4 worm cellular contexts compared by ENCODE assay signal in genomic region chrIII:11738482-11738881, ce11.
TF ChIP-seq lines count a peak whose summit lies in the region.

No protein-coding gene starts in this region.

TF ChIP-seq in whole organism, L1 larva, 84 proteins besides CTCF, POLR2A, EP300 and RAD21 (continued from another document and continues in another):
- TF ChIP-seq ceh-8 (GFP tag; optimal IDR thresholded peaks at IDR 0.05; lab: Kevin White, UChicago) (no peak), C04F5.9 (tag; optimal IDR thresholded peaks at IDR 0.05; lab: Kevin White, UChicago) (no peak), efl-1 (optimal IDR thresholded peaks at IDR 0.05; lab: Kevin White, UChicago) (peak; percentile 43 to 48), efl-1 (GFP tag; optimal IDR thresholded peaks at IDR 0.05 in 1 of 2; lab: Kevin White, UChicago) (peak; percentile 31 to 33), unc-62 (GFP tag; optimal IDR thresholded peaks at IDR 0.05; lab: Kevin White, UChicago) (no peak), nhr-12 (tag; optimal IDR thresholded peaks at IDR 0.05; lab: Kevin White, UChicago) (no peak), ceh-63 (GFP tag; optimal IDR thresholded peaks at IDR 0.05; lab: Kevin White, UChicago) (no peak), lin-13 (GFP tag; optimal IDR thresholded peaks at IDR 0.05; lab: Kevin White, UChicago) (no peak), rnt-1 (tag; optimal IDR thresholded peaks at IDR 0.05; lab: Kevin White, UChicago) (peak; percentile 76), lin-14 (GFP tag; optimal IDR thresholded peaks at IDR 0.05; lab: Kevin White, UChicago) (peak; percentile 87), nhr-90 (tag; optimal IDR thresholded peaks at IDR 0.05; lab: Kevin White, UChicago; ENCODE audit: poor library complexity) (peak; percentile 8), nhr-20 (tag; optimal IDR thresholded peaks at IDR 0.05; lab: Kevin White, UChicago) (peak; percentile 57), ces-1 (GFP tag; optimal IDR thresholded peaks at IDR 0.05; lab: Kevin White, UChicago) (no peak), fkh-10 (GFP tag; optimal IDR thresholded peaks at IDR 0.05; lab: Kevin White, UChicago) (no peak), dsc-1 (tag; optimal IDR thresholded peaks at IDR 0.05; lab: Kevin White, UChicago) (peak; percentile 44), mab-9 (GFP tag; IDR thresholded peaks at IDR 0.05; lab: Robert Waterston, UW) (peak; percentile 52; the same call in 1 of the 2 replicates), alr-1 (tag; optimal IDR thresholded peaks at IDR 0.05; lab: Kevin White, UChicago; ENCODE audit: borderline replicate concordance) (no peak), zag-1 (tag; optimal IDR thresholded peaks at IDR 0.05; lab: Kevin White, UChicago) (peak; percentile 28), nhr-19 (GFP tag; conservative IDR thresholded peaks at IDR 0.05; lab: Robert Waterston, UW) (peak; percentile 51), isw-1 (GFP tag; IDR thresholded peaks at IDR 0.05; lab: Robert Waterston, UW) (peak; percentile 20; the same call in 1 of the 2 replicates), mef-2 (tag; optimal IDR thresholded peaks at IDR 0.05; lab: Kevin White, UChicago) (no peak), lin-35 (GFP tag; optimal IDR thresholded peaks at IDR 0.05; lab: Kevin White, UChicago) (peak; percentile 27 to 29), efl-3 (GFP tag; optimal IDR thresholded peaks at IDR 0.05; lab: Kevin White, UChicago) (no peak), unc-98 (GFP tag; IDR thresholded peaks at IDR 0.05; lab: Robert Waterston, UW) (no peak), F16B12.6 (tag; optimal IDR thresholded peaks at IDR 0.05; lab: Kevin White, UChicago) (no peak), hlh-4 (tag; optimal IDR thresholded peaks at IDR 0.05; lab: Kevin White, UChicago) (no peak), grh-1 (GFP tag; IDR thresholded peaks at IDR 0.05; lab: Robert Waterston, UW) (peak; percentile 76), mdl-1 (tag; optimal IDR thresholded peaks at IDR 0.05; lab: Kevin White, UChicago) (peak in 1 of 2 experiments; percentile 11), lin-39 (tag; optimal IDR thresholded peaks at IDR 0.05; lab: Kevin White, UChicago) (no peak), sox-4 (tag; optimal IDR thresholded peaks at IDR 0.05; lab: Kevin White, UChicago) (no peak), tlp-1 (tag; optimal IDR thresholded peaks at IDR 0.05; lab: Kevin White, UChicago) (no peak), egl-27 (tag; optimal IDR thresholded peaks at IDR 0.05; lab: Kevin White, UChicago) (no peak), sptf-1 (tag; optimal IDR thresholded peaks at IDR 0.05; lab: Kevin White, UChicago) (no peak)

TF ChIP-seq in whole organism, L2 larva, 48 proteins besides CTCF, POLR2A, EP300 and RAD21 (continued from another document):
- TF ChIP-seq lin-11 (tag; optimal IDR thresholded peaks at IDR 0.05; lab: Kevin White, UChicago): no peak
- TF ChIP-seq lin-13 (GFP tag; optimal IDR thresholded peaks at IDR 0.05; lab: Kevin White, UChicago): peak; percentile 27
- TF ChIP-seq mdl-1 (tag; optimal IDR thresholded peaks at IDR 0.05; lab: Kevin White, UChicago): peak; percentile 12 to 27
- TF ChIP-seq nhr-129 (tag; optimal IDR thresholded peaks at IDR 0.05; lab: Kevin White, UChicago): peak; percentile 34
- TF ChIP-seq aly-2 (tag; optimal IDR thresholded peaks at IDR 0.05; lab: Kevin White, UChicago): no peak
- peak in 1 of 2 experiments; percentile 64 for TF ChIP-seq lsy-2 (tag; optimal IDR thresholded peaks at IDR 0.05; lab: Kevin White, UChicago)
- TF ChIP-seq elt-1 (tag; optimal IDR thresholded peaks at IDR 0.05; lab: Kevin White, UChicago): no peak
- no peak for TF ChIP-seq nhr-25 (tag; optimal IDR thresholded peaks at IDR 0.05; lab: Kevin White, UChicago)
- TF ChIP-seq mbf-1 (tag; optimal IDR thresholded peaks at IDR 0.05; lab: Kevin White, UChicago): no peak
- TF ChIP-seq ceh-82 (tag; optimal IDR thresholded peaks at IDR 0.05; lab: Kevin White, UChicago): no peak
- TF ChIP-seq nhr-77 (tag; optimal IDR thresholded peaks at IDR 0.05; lab: Kevin White, UChicago): no peak
- TF ChIP-seq crh-2 (tag; optimal IDR thresholded peaks at IDR 0.05; lab: Kevin White, UChicago): peak; percentile 46
- TF ChIP-seq nhr-6 (tag; optimal IDR thresholded peaks at IDR 0.05; lab: Kevin White, UChicago): no peak
- TF ChIP-seq alr-1 (tag; optimal IDR thresholded peaks at IDR 0.05; lab: Kevin White, UChicago): no peak
- TF ChIP-seq snpc-4 (tag; optimal IDR thresholded peaks at IDR 0.05; lab: Kevin White, UChicago): peak; percentile 1
- TF ChIP-seq gmeb-1 (tag; optimal IDR thresholded peaks at IDR 0.05; lab: Kevin White, UChicago): peak; percentile 13
- TF ChIP-seq zag-1 (tag; optimal IDR thresholded peaks at IDR 0.05; lab: Kevin White, UChicago): no peak
- no peak for TF ChIP-seq ZK546.5 (tag; optimal IDR thresholded peaks at IDR 0.05; lab: Kevin White, UChicago)
- TF ChIP-seq fos-1 (tag; optimal IDR thresholded peaks at IDR 0.05; lab: Kevin White, UChicago): peak; percentile 14
- TF ChIP-seq nhr-12 (tag; optimal IDR thresholded peaks at IDR 0.05; lab: Kevin White, UChicago): no peak
- no peak for TF ChIP-seq skn-1 (tag; optimal IDR thresholded peaks at IDR 0.05; lab: Kevin White, UChicago)
- no peak for TF ChIP-seq elt-3 (tag; optimal IDR thresholded peaks at IDR 0.05; lab: Kevin White, UChicago)
- TF ChIP-seq lin-39 (tag; optimal IDR thresholded peaks at IDR 0.05; lab: Kevin White, UChicago): no peak
- peak; percentile 70 for TF ChIP-seq sma-9 (GFP tag; optimal IDR thresholded peaks at IDR 0.05; lab: Kevin White, UChicago)
- TF ChIP-seq sma-9 (tag; optimal IDR thresholded peaks at IDR 0.05; lab: Kevin White, UChicago): no peak
- no peak for TF ChIP-seq nhr-10 (tag; optimal IDR thresholded peaks at IDR 0.05; lab: Kevin White, UChicago)
- TF ChIP-seq peb-1 (tag; optimal IDR thresholded peaks at IDR 0.05; lab: Kevin White, UChicago): no peak
- TF ChIP-seq mab-5 (tag; optimal IDR thresholded peaks at IDR 0.05; lab: Kevin White, UChicago): peak; percentile 33
- TF ChIP-seq Y55F3AM.14 (GFP tag; optimal IDR thresholded peaks at IDR 0.05; lab: Kevin White, UChicago): no peak
- TF ChIP-seq nhr-21 (tag; optimal IDR thresholded peaks at IDR 0.05; lab: Kevin White, UChicago): no peak
- TF ChIP-seq F13H6.1 (tag; optimal IDR thresholded peaks at IDR 0.05; lab: Kevin White, UChicago): peak; percentile 54
- no peak for TF ChIP-seq unc-62 (GFP tag; optimal IDR thresholded peaks at IDR 0.05; lab: Kevin White, UChicago)
- no peak for TF ChIP-seq nhr-237 (tag; optimal IDR thresholded peaks at IDR 0.05; lab: Kevin White, UChicago)
- TF ChIP-seq R02D3.7 (tag; optimal IDR thresholded peaks at IDR 0.05; lab: Kevin White, UChicago): no peak
- TF ChIP-seq sma-3 (GFP tag; optimal IDR thresholded peaks at IDR 0.05; lab: Kevin White, UChicago): no peak

TF ChIP-seq in whole organism, L4 larva, 104 proteins besides CTCF, POLR2A, EP300 and RAD21 (continued from another document):
- TF ChIP-seq D1046.2 (GFP tag; IDR thresholded peaks at IDR 0.05; lab: Robert Waterston, UW) (no peak), mep-1 (tag; optimal IDR thresholded peaks at IDR 0.05; lab: Kevin White, UChicago) (peak; percentile 30), lin-39 (tag; optimal IDR thresholded peaks at IDR 0.05; lab: Kevin White, UChicago) (peak; percentile 42), nhr-28 (tag; optimal IDR thresholded peaks at IDR 0.05; lab: Kevin White, UChicago) (peak; percentile 25), unc-62 (GFP tag; optimal IDR thresholded peaks at IDR 0.05 in 1 of 2; lab: Kevin White, UChicago) (peak in 1 of 2 experiments; percentile 65), unc-62 (tag; optimal IDR thresholded peaks at IDR 0.05; lab: Kevin White, UChicago) (no peak), lsy-2 (tag; optimal IDR thresholded peaks at IDR 0.05; lab: Kevin White, UChicago) (peak in 1 of 2 experiments; percentile 52), ctbp-1 (GFP tag; IDR thresholded peaks at IDR 0.05; lab: Robert Waterston, UW) (0 out of 2 replicates have a peak, but pooled peaks have one; percentile 36)

TF ChIP-seq in whole organism, young adult, 124 proteins besides CTCF, POLR2A, EP300 and RAD21 (continued from another document):
- TF ChIP-seq B0336.3 (GFP tag; IDR thresholded peaks at IDR 0.05; lab: Robert Waterston, UW): no peak
- TF ChIP-seq ceh-91 (GFP tag; IDR thresholded peaks at IDR 0.05; lab: Robert Waterston, UW): no peak
- TF ChIP-seq ceh-79 (tag; optimal IDR thresholded peaks at IDR 0.05; lab: Kevin White, UChicago): no peak
- 0 out of 2 replicates have a peak, but pooled peaks have one; percentile 22 for TF ChIP-seq C06A6.2 (GFP tag; conservative IDR thresholded peaks at IDR 0.05; lab: Robert Waterston, UW)
- no peak for TF ChIP-seq F10E7.11 (tag; optimal IDR thresholded peaks at IDR 0.05; lab: Kevin White, UChicago)
- TF ChIP-seq mel-28 (tag; optimal IDR thresholded peaks at IDR 0.05; lab: Kevin White, UChicago; ENCODE audit: borderline replicate concordance): no peak
- TF ChIP-seq dox-1 (GFP tag; IDR thresholded peaks at IDR 0.05; lab: Robert Waterston, UW): no peak
- TF ChIP-seq hmg-20 (GFP tag; IDR thresholded peaks at IDR 0.05; lab: Robert Waterston, UW): no peak
- peak; percentile 9; the same call in 1 of the 2 replicates for TF ChIP-seq mcd-1 (GFP tag; IDR thresholded peaks at IDR 0.05; lab: Robert Waterston, UW)
- TF ChIP-seq ceh-40 (GFP tag; IDR thresholded peaks at IDR 0.05; lab: Robert Waterston, UW): no peak
- TF ChIP-seq aptf-3 (GFP tag; IDR thresholded peaks at IDR 0.05; lab: Robert Waterston, UW): no peak
- no peak for TF ChIP-seq madf-3 (GFP tag; IDR thresholded peaks at IDR 0.05; lab: Robert Waterston, UW)
- no peak for TF ChIP-seq pbrm-1 (GFP tag; IDR thresholded peaks at IDR 0.05; lab: Robert Waterston, UW)
- TF ChIP-seq lin-26 (GFP tag; IDR thresholded peaks at IDR 0.05; lab: Robert Waterston, UW): peak; percentile 63; the same call in 1 of the 2 replicates
- no peak for TF ChIP-seq ekl-4 (GFP tag; IDR thresholded peaks at IDR 0.05; lab: Robert Waterston, UW)
- TF ChIP-seq F57C9.4 (tag; optimal IDR thresholded peaks at IDR 0.05; lab: Kevin White, UChicago): no peak
- no peak for TF ChIP-seq fkh-3 (tag; optimal IDR thresholded peaks at IDR 0.05; lab: Kevin White, UChicago)
- TF ChIP-seq K12H6.12 (tag; optimal IDR thresholded peaks at IDR 0.05; lab: Kevin White, UChicago): peak; percentile 45
- TF ChIP-seq pha-4 (tag; optimal IDR thresholded peaks at IDR 0.05; lab: Kevin White, UChicago): no peak
- no peak for TF ChIP-seq cebp-1 (GFP tag; IDR thresholded peaks at IDR 0.05; lab: Robert Waterston, UW)
- TF ChIP-seq cebp-1 (tag; optimal IDR thresholded peaks at IDR 0.05; lab: Kevin White, UChicago): peak; percentile 66
- peak; percentile 65 for TF ChIP-seq ztf-26 (tag; optimal IDR thresholded peaks at IDR 0.05; lab: Kevin White, UChicago)
- no peak for TF ChIP-seq T07F8.4 (tag; optimal IDR thresholded peaks at IDR 0.05; lab: Kevin White, UChicago)
- no peak for TF ChIP-seq F49E8.2 (tag; optimal IDR thresholded peaks at IDR 0.05; lab: Kevin White, UChicago; ENCODE audit: insufficient read depth)
- no peak for TF ChIP-seq ztf-28 (GFP tag; IDR thresholded peaks at IDR 0.05; lab: Robert Waterston, UW)
- no peak for TF ChIP-seq unc-62 (GFP tag; optimal IDR thresholded peaks at IDR 0.05; lab: Kevin White, UChicago)
- TF ChIP-seq F52B5.7 (tag; optimal IDR thresholded peaks at IDR 0.05; lab: Kevin White, UChicago): no peak
- TF ChIP-seq atf-7 (tag; optimal IDR thresholded peaks at IDR 0.05; lab: Kevin White, UChicago): peak; percentile 32
- no peak for TF ChIP-seq die-1 (tag; optimal IDR thresholded peaks at IDR 0.05; lab: Kevin White, UChicago)
- TF ChIP-seq cebp-2 (GFP tag; IDR thresholded peaks at IDR 0.05; lab: Robert Waterston, UW): no peak
- TF ChIP-seq Y53G8AR.9 (GFP tag; conservative IDR thresholded peaks at IDR 0.05; lab: Robert Waterston, UW): no peak
- TF ChIP-seq rec-8 (tag; optimal IDR thresholded peaks at IDR 0.05; lab: Kevin White, UChicago): no peak
- no peak for TF ChIP-seq athp-1 (tag; optimal IDR thresholded peaks at IDR 0.05; lab: Kevin White, UChicago)
- no peak for TF ChIP-seq let-607 (tag; optimal IDR thresholded peaks at IDR 0.05; lab: Kevin White, UChicago)
- no peak for TF ChIP-seq ceh-27 (GFP tag; optimal IDR thresholded peaks at IDR 0.05; lab: Kevin White, UChicago)
- TF ChIP-seq ama-1 (optimal IDR thresholded peaks at IDR 0.05; lab: Kevin White, UChicago): no peak
- no peak for TF ChIP-seq ama-1 (GFP tag; optimal IDR thresholded peaks at IDR 0.05; lab: Kevin White, UChicago)
- no peak for TF ChIP-seq hlh-12 (tag; optimal IDR thresholded peaks at IDR 0.05; lab: Kevin White, UChicago)
- no peak for TF ChIP-seq hsf-1 (GFP tag; IDR thresholded peaks at IDR 0.05; lab: Robert Waterston, UW)
- TF ChIP-seq F57A8.1 (GFP tag; optimal IDR thresholded peaks at IDR 0.05; lab: Kevin White, UChicago): no peak
- TF ChIP-seq Y56A3A.18 (GFP tag; IDR thresholded peaks at IDR 0.05; lab: Robert Waterston, UW): no peak
- peak in 1 of 3 experiments; percentile 53 for TF ChIP-seq lin-35 (GFP tag; optimal IDR thresholded peaks at IDR 0.05; lab: Kevin White, UChicago)
- no peak for TF ChIP-seq chd-7 (tag; optimal IDR thresholded peaks at IDR 0.05; lab: Kevin White, UChicago)
- TF ChIP-seq akir-1 (GFP tag; optimal IDR thresholded peaks at IDR 0.05; lab: Kevin White, UChicago): no peak
- TF ChIP-seq egl-44 (GFP tag; IDR thresholded peaks at IDR 0.05; lab: Robert Waterston, UW): no peak
- no peak for TF ChIP-seq zfh-2 (GFP tag; conservative IDR thresholded peaks at IDR 0.05; lab: Robert Waterston, UW)
